Fruit fly (Drosophila melanogaster) whole organism, larva: ENCODE measurements around the gene Tango2.

ENCODE experiments used
- noc ChIP-seq: fragments of 200-800 bp; sonication (Bioruptor generic); optimal IDR thresholded peaks from 3 replicates; lab custom pipeline; 2019; ENCODE audit warnings: missing biosample characterization, mild to moderate bottlenecking, missing genetic modification characterization, moderate library complexity

The Tango2 gene

DNA sequence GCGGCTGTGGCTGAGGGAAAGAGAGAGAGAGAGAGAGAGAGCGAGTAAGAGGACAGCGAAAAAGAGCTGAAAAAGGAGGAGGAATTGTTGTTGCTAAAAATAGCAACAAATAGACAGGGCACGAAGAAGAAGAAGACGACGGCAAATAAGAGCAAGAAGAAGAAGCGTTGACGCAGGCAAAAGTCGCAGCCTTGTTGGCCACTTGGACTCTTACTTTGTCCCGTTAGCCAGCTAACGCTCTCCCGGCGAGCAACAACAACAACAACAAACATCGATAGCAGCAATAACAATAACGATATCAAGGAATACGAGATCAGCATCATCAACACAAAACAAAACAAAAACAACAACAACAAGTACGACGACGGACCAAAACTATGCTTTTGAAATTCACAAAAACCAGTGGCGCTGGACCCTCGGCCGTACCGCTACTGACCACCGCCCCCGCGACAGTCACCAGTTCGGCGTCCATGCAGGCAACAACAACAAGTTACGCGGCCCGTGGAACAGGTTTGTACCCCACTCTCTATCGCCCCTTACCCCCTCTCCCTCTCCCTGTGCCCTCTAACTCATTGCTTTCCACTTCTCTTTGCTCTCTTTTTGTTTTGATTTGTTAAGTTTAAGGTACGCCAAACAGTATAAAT, 8.4 kb downstream of the Tango2 start:
- no peak for TF ChIP-seq noc (tag; lab: Kevin White, UChicago)

dm6 chrX:13625888-13626578, 9.2 kb downstream of the Tango2 start:
- no peak for TF ChIP-seq noc (tag; lab: Kevin White, UChicago)

- peak; percentile 71 for TF ChIP-seq noc (tag; lab: Kevin White, UChicago)
Observed at dm6 chrX:13626579-13626894, 9.7 kb downstream of the Tango2 start.

DNA sequence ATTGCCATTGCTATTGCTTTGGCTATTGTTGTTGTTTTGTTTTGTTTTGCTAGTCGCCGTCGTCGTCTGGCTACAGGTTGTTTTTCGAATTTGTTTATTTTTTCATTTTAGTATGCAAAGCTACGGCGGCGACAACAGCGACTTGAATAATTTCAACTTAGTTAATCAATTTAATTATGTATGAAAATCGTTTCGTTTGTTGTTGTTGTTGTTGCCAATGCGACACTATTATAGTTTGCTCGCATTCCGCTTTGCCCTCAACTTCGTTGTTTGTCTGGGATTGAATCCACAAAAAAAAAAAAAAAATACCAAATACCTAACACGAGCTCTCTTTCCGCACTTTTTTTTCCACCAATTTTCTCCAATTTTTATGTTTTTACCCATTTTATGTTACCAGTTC, 11.1 kb downstream of the Tango2 start:
- TF ChIP-seq noc (tag; lab: Kevin White, UChicago), result no peak

DNA sequence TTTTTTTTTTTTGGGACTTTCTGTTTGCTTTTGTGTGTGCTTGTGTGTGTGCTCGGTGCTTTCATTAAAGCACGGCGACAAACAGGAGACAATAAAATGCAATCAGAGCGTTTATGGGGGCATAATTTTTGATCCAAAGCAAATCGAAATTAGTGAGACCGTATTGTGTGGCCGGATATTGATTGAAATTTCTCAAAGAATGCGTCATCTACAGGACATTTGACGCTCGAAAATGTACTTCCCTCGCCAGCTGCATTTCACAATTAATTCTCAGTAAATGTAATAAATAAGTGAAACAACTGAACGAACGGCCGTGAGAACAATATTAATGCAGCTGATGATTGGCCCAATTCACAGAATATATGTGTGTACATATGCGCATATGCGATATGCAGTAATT, 12.6 kb downstream of the Tango2 start:
- TF ChIP-seq noc (tag; lab: Kevin White, UChicago), result no peak

- TF ChIP-seq noc (tag; lab: Kevin White, UChicago), result no peak
Observed at dm6 chrX:13630290-13630900, 13.6 kb downstream of the Tango2 start.

DNA sequence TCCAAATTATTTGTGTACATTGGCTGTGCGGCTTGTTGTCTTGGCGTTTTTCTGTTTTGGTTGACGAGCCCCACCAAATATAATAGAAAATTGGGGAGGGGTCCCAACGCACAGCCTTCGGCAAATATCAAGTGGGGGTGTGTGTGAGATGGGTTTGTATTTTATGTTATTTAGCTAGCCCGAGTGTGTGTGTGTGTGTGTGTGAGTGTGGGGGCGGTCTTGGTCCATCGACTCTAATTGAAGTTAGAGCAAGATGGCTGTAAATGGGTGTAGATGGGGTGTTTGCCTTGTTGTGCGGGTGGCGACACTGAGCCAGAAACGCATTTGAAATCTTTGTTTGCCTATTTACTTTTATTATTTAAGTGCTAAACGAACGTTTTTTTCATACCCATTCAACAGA, 15.8 kb downstream of the Tango2 start:
- peak; percentile 12 for TF ChIP-seq noc (tag; lab: Kevin White, UChicago)

DNA sequence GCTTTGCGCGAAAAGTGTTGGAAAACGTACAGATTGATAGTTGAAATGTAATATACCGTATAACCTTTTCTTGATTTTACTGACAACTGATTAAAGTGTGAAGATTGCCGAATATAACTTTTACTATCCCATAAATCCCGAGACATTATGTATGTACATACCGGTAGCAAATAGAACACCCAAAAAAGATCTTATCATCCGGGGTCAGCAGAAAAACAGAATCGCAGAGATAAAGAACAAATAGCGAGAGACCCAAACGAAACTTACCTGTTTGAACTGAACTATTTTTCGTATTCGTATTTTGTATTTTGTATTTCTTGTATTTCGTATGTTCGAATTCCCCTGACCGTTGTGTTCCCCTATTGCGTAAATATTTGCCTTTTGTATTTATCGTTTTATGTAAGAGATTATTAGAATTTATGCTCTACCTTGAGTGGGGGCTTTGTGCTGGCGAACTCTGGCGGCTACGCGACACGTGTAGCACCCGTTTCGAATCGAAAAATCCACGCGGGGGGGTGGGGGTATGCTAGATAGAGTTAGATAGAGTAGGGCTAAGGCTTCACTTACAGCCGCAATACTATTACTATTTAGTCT, 16.6 kb downstream of the Tango2 start:
- TF ChIP-seq noc (tag; lab: Kevin White, UChicago), result no peak

dm6 chrX:13634254-13634999, 17.6 kb downstream of the Tango2 start:
- TF ChIP-seq noc (tag; lab: Kevin White, UChicago), result peak; percentile 91

DNA sequence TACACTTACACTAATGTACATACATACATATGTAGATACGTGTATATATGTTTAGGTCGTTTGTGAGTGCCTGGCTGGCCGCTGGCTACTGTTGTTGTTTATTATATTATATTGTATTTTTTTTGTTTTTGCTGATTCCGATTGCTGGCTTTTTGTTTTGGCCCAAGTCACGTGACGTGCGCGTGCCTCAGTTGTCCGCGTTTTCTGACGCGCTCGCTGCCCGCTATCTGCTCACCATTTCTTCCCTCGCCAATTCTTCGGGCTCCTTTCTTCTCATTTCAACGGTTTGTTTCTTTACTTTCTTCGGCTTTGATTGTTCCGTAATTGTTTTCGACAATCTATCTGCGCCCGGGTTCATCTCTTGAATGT, 18.2 kb downstream of the Tango2 start:
- TF ChIP-seq noc (tag; lab: Kevin White, UChicago), result no peak

dm6 chrX:13636810-13637209, 20.0 kb downstream of the Tango2 start:
- TF ChIP-seq noc (tag; lab: Kevin White, UChicago), result peak; percentile 57

dm6 chrX:13637588-13637987, 20.8 kb downstream of the Tango2 start:
- no peak for TF ChIP-seq noc (tag; lab: Kevin White, UChicago)

DNA sequence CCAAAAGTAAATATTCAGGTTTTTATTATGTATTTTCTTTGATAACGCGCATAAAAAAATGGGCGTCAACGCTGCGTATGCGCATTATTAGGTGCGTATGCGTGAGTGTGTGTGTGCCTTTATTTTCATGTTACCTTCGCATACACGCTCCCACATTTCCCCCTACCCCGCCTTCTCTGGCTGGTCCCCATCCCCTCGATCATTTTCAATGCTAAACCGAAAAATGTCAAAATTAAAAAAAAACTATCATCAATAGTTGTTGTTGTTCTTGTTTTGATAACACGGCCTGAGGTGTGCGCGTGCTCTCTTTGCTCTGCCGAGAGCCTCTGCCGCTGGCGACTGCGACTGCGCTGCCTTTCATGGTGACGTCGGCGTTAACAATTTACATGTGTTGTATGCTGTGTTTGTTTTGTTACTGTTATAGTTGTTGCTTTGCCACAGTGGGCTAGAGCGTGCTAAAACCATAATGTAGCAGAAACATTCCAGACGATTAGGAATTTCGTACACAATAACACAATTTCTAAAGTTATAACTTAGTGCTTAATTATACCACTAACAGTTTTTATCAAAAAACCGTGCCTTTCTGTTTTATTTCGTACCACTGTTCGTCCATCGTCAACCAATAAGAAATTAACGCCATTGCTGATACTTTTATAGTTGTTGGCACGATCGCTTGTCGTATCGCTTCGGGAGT, 23.4 kb downstream of the Tango2 start:
- peak; percentile 95 for TF ChIP-seq noc (tag; lab: Kevin White, UChicago)

- no peak for TF ChIP-seq noc (tag; lab: Kevin White, UChicago)
Observed at dm6 chrX:13640692-13641011, 23.9 kb downstream of the Tango2 start.

dm6 chrX:13641115-13641890, 24.5 kb downstream of the Tango2 start:
- peak; percentile 93 for TF ChIP-seq noc (tag; lab: Kevin White, UChicago)
